Worm (Caenorhabditis elegans): ENCODE measurements around the gene dgk-4.
A peak's percentile ranks its signal among the peaks of the same experiment; 100 is the strongest.

The dgk-4 gene

DNA sequence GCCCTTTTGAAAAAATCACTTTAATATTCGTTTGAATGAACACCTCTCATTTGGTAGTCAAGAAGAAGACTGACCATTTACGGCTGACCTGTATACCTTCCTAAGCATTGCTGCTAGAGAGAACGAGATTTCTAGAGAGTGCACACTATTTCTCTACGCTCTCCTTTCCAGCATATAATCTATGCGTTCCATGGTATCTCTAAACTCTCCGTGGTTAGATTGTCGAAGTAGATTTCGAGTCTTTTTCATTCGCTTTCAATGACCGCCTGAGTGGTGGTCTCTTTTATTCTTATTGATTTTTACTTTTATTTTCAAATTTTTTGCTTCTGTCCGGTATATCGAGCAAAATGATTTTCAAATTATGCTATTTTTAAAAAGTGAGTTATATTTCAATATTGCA, 33.6 kb upstream of the dgk-4 start:
- TF ChIP-seq eyg-1 (tag; optimal IDR thresholded peaks at IDR 0.05), result no peak
- TF ChIP-seq ceh-48 (tag; optimal IDR thresholded peaks at IDR 0.05), result peak; percentile 19
- no peak for TF ChIP-seq hlh-15 (tag; optimal IDR thresholded peaks at IDR 0.05)
- peak; percentile 44 for TF ChIP-seq nfya-1 (tag; optimal IDR thresholded peaks at IDR 0.05)

DNA sequence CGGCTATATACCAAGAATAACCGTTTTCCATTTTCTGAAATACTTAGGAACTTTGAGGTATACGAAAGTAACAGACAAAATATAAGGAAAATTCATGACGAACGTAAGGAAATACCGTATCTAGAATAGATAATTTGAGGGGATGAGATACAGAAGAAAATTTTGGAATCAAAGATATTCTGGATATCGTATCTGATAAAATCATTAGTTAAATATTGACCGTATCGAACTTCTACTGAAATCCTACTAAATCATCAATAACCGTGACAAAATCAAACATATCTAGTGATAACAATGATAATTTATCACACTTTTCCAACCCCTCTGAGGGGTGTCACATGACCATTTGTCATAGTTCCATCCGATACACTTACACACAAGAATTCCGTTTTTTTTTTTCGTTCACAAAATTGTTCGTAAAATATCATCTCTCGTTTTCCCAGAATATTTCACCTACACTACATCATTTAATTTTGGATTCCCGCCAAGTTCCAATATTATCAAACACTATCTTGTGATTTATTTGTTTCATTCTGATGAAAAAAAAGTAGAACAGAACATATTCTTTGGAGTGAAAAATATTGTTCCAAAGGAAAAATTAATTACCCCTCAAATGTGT, 30.3 kb upstream of the dgk-4 start, which contains the start of gene Y59H11AR.4:
Gene Y59H11AR.4, minus strand, starts transcription at position 51 of the 619 bp plus-strand sequence.
- TF ChIP-seq ceh-9 (tag; optimal IDR thresholded peaks at IDR 0.05), result no peak
- TF ChIP-seq fax-1 (tag; optimal IDR thresholded peaks at IDR 0.05), result no peak
- no peak for TF ChIP-seq hlh-30 (tag; optimal IDR thresholded peaks at IDR 0.05; ENCODE audit: insufficient read depth)
- no peak for TF ChIP-seq elt-2 (tag; optimal IDR thresholded peaks at IDR 0.05)
- no peak for TF ChIP-seq nfya-1 (tag; optimal IDR thresholded peaks at IDR 0.05)
- no peak for TF ChIP-seq tbx-7 (tag; optimal IDR thresholded peaks at IDR 0.05)
- TF ChIP-seq hlh-15 (tag; optimal IDR thresholded peaks at IDR 0.05), result no peak
- TF ChIP-seq fkh-10 (GFP tag; optimal IDR thresholded peaks at IDR 0.05), result no peak
- no peak for TF ChIP-seq ceh-24 (tag; optimal IDR thresholded peaks at IDR 0.05)
- TF ChIP-seq lim-6 (tag; optimal IDR thresholded peaks at IDR 0.05), result no peak

DNA sequence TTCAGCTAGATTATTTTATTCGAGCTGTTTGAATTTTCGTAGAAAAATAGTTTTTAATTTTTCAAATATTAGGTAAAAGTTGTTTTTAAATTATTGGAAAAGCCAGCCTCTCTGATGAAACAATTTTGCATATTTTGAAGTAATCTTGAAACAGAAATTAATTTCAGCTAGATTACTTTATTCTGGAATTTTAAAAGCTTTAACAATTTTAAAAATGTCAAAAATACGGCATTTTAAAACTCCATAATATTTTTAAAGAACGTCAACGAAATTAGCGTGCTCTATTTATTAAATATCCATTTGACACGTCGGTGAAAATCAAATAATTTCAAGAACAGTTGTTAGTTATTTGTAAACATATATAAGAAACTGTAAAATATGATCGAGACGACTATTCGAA, 28.3 kb upstream of the dgk-4 start, which contains the start of gene Y59H11AR.10:
Gene Y59H11AR.10, plus strand, starts transcription at position 301 of the 400 bp plus-strand sequence.
- TF ChIP-seq hlh-6 (tag; optimal IDR thresholded peaks at IDR 0.05) (no peak), ref-2 (tag; optimal IDR thresholded peaks at IDR 0.05) (no peak), eyg-1 (tag; optimal IDR thresholded peaks at IDR 0.05) (no peak), ceh-31 (tag; optimal IDR thresholded peaks at IDR 0.05) (no peak), hlh-13 (GFP tag; optimal IDR thresholded peaks at IDR 0.05) (no peak), dmd-4 (tag; optimal IDR thresholded peaks at IDR 0.05; ENCODE audit: borderline replicate concordance) (no peak), ceh-24 (tag; optimal IDR thresholded peaks at IDR 0.05) (no peak), ceh-34 (tag; optimal IDR thresholded peaks at IDR 0.05) (no peak), pat-9 (tag; optimal IDR thresholded peaks at IDR 0.05) (no peak), pqm-1 (tag; optimal IDR thresholded peaks at IDR 0.05) (no peak), ttx-3 (tag; optimal IDR thresholded peaks at IDR 0.05) (no peak), ceh-45 (GFP tag; IDR thresholded peaks at IDR 0.05) (no peak), rnt-1 (tag; optimal IDR thresholded peaks at IDR 0.05) (no peak)

DNA sequence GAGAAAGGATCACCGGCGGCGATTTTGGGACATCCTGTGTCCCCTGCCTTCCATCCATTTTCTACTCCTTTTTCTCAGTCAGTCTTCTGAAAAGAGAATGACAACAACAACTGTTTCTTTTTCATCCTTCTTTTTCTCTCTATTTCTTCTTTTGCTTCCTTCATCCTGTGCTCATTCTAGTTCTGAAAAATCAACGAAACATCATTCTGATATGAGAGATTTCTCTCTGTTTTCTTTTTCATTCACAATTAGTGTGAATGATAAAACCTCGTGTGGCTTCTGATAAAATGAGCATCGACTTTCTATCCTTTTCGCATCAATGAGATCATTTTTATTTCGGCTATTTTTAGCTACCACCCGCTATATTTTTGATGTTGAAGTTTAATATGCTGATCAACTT, 25.9 kb upstream of the dgk-4 start:
- TF ChIP-seq ceh-18 (tag; optimal IDR thresholded peaks at IDR 0.05) (peak; percentile 63), unc-55 (GFP tag; optimal IDR thresholded peaks at IDR 0.05) (peak; percentile 16), hlh-13 (GFP tag; optimal IDR thresholded peaks at IDR 0.05) (no peak)

DNA sequence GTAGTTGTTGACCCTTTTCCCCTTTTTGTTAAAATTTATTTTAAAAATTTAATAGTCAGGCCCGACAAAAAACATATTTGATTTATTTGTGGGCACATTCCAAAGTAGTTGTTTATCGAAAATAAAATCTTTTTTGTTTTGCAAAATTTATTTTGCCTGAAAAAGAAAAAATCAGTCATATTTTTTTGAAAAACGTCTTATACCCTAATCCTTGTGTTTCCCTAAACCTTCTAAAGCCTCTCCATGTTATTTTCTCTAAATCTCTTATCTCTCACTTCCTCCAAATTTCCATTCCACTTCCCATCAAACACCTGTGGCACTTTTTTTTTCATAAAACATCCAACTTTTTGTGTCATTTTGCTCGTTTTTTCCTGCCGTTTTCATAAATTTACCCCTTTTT, 22.9 kb upstream of the dgk-4 start:
- TF ChIP-seq elt-4 (tag; optimal IDR thresholded peaks at IDR 0.05), result no peak
- no peak for TF ChIP-seq ceh-6 (GFP tag; optimal IDR thresholded peaks at IDR 0.05)
- no peak for TF ChIP-seq pros-1 (tag; optimal IDR thresholded peaks at IDR 0.05)
- TF ChIP-seq ets-4 (tag; optimal IDR thresholded peaks at IDR 0.05), result no peak
- no peak for TF ChIP-seq nhr-11 (tag; optimal IDR thresholded peaks at IDR 0.05)
- no peak for TF ChIP-seq C38D4.7 (GFP tag; optimal IDR thresholded peaks at IDR 0.05)

DNA sequence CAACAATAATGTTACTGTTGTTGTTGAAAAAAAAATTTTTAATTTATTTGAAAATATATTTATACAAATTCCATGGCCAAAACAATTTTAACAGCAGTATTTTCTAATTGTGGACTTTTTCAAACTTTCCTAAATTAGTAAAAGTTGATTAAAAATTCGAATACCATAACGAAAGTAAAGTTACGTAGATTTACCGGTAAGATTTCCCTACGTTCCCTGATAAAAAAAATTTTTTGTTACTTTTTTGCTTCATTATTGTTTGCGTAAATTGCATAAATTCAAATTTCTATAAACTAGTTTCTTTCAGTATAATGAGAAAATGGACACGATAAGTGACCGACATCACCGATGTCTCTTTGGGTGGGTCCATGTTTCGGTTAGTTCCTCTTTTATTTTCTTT, 22.2 kb upstream of the dgk-4 start, which contains the start of gene F42A9.6:
Gene F42A9.6, plus strand, starts transcription at position 301 of the 400 bp plus-strand sequence.
- TF ChIP-seq npax-4 (tag; optimal IDR thresholded peaks at IDR 0.05), result no peak
- TF ChIP-seq Y22D7AL.16 (tag; optimal IDR thresholded peaks at IDR 0.05), result no peak
- no peak for TF ChIP-seq hlh-8 (tag; optimal IDR thresholded peaks at IDR 0.05)
- no peak for TF ChIP-seq ztf-16 (tag; optimal IDR thresholded peaks at IDR 0.05)
- TF ChIP-seq mec-3 (tag; optimal IDR thresholded peaks at IDR 0.05; ENCODE audit: borderline replicate concordance), result no peak
- TF ChIP-seq ceh-48 (tag; optimal IDR thresholded peaks at IDR 0.05), result no peak
- TF ChIP-seq nhr-232 (tag; optimal IDR thresholded peaks at IDR 0.05), result no peak

Measured in whole organism, late embryonic.